Worm (Caenorhabditis elegans): Measurements from ENCODE around the gene C27A7.8.

DNA sequence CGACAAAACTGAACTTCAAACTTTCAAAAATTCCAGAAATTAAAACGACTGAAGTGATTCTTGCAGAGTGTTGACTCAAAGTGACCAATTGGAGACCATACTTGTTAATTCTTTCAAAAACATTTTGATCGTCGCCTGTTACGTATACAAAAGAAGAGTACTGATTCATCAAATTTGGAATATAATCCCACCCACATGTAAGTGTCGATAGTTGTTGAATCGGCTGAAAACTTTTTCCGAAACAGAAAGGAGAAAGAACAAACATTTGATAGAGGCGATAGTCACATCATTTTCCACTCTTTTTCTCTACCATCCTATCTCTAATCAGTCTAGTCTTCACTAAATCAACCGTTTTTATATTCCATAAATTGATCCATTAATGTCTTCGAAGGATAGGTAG, 49.0 kb upstream of the C27A7.8 start, which contains the start of gene nhr-153:
- TF ChIP-seq flt-1 (GFP tag; IDR thresholded peaks at IDR 0.05): no peak
- TF ChIP-seq med-1 (GFP tag; optimal IDR thresholded peaks at IDR 0.05; ENCODE audit: insufficient read depth): no peak
- TF ChIP-seq cog-1 (tag; optimal IDR thresholded peaks at IDR 0.05): no peak
- TF ChIP-seq T22C8.4 (GFP tag; IDR thresholded peaks at IDR 0.05): no peak
- no peak for TF ChIP-seq ztf-23 (GFP tag; IDR thresholded peaks at IDR 0.05)
- no peak for TF ChIP-seq ztf-29 (GFP tag; IDR thresholded peaks at IDR 0.05)

Data from whole organism, midembryonic.